Worm (Caenorhabditis elegans) whole organism, young adult: Measurements from ENCODE around the gene srh-154.

ENCODE experiments used
- dpl-1 ChIP-seq: fragments of 150-350 bp; optimal IDR thresholded peaks from 2 replicates; lab custom pipeline; 2014; ENCODE audit warnings: missing biosample characterization, missing genetic modification reagents, missing genetic modification characterization
- madf-3 ChIP-seq: fragments of 200-800 bp; sonication (Bioruptor generic); IDR thresholded peaks from 2 replicates; pipeline ENCODE4 v1.3.6; 2022; ENCODE audit warnings: missing genetic modification reagents, missing genetic modification characterization, missing compliant biosample characterization
- snpc-4 ChIP-seq, 5 experiments: fragments of 150-350 bp in 1 of 5; sonication (generic microtip) in 4 of 5; optimal IDR thresholded peaks; 2 replicates each; lab custom pipeline; 2014 to 2018; ENCODE audit warnings: missing genetic modification characterization in 5 of 5, missing biosample characterization in 3 of 5, antibody characterized with exemption in 2 of 5, mild to moderate bottlenecking in 2 of 5, missing compliant biosample characterization in 2 of 5, missing genotype in 2 of 5, moderate library complexity in 2 of 5, missing genetic modification reagents in 1 of 5
- unc-62 ChIP-seq: fragments of 150-350 bp; optimal IDR thresholded peaks from 2 replicates; lab custom pipeline; 2014; ENCODE audit warnings: missing biosample characterization, missing genetic modification reagents, missing genetic modification characterization

DNA sequence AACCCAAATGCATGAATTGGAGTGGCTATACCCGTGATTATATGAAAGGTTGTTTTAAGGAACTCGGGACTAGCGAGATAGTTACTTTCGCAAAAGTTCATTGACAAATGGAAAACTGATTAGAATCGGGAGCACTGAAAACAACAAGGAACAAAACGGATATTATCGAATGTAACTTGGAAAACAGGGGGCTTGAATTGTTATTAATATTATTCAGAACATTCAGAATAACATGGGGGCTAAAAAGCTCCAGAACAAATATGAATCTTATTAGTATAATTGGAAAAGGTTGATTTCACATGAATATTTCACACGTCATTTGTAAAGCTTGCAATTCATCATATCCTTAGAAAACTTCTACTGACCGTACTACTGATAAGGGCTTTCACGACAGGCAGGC, 32.1 kb downstream of the srh-154 start, which contains the start of gene srh-235:
- TF ChIP-seq snpc-4 (GFP tag; optimal IDR thresholded peaks at IDR 0.05; lab: Kevin White, UChicago) (no peak), snpc-4 (tag; optimal IDR thresholded peaks at IDR 0.05; lab: Kevin White, UChicago) (no peak), dpl-1 (GFP tag; lab: Kevin White, UChicago) (no peak), unc-62 (GFP tag; lab: Kevin White, UChicago) (no peak), madf-3 (GFP tag; lab: Robert Waterston, UW) (no peak)
